Fruit fly (Drosophila melanogaster): ENCODE measurements around the gene Vps2.

DNA sequence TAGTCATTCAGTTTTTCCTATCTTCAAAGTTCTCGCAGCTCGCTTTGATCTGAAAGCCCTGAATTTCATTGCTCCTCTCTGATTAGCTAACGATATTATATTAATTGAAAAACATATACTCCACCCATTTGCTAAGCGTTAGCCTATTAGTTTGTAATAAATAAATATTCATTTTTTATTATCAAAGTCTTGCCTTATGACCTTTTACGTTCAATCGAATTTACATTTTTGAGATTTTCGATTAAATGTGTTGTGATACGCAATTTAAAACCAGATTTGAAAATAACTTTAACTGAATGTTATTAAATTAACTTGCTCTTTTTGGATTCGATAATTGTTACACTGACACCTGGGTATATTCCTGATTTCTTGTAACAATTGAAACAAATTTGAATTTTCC lies 10.3 kb downstream of the Vps2 start, which contains the start of gene CG14551:
- TF ChIP-seq Hr78 (GFP tag; optimal IDR thresholded peaks at IDR 0.05) (no peak), usp (GFP tag; optimal IDR thresholded peaks at IDR 0.05) (no peak), sage (GFP tag; optimal IDR thresholded peaks at IDR 0.05) (no peak), ey (GFP tag; optimal IDR thresholded peaks at IDR 0.05) (no peak), psq (GFP tag; optimal IDR thresholded peaks at IDR 0.05) (no peak), HLH106 (tag; optimal IDR thresholded peaks at IDR 0.05) (no peak), pan (optimal IDR thresholded peaks at IDR 0.05) (no peak), h (GFP tag; optimal IDR thresholded peaks at IDR 0.05) (no peak), Abd-B (GFP tag; optimal IDR thresholded peaks at IDR 0.05) (no peak), N (GFP tag; optimal IDR thresholded peaks at IDR 0.05) (no peak)
